Fruit fly (Drosophila melanogaster): ENCODE results near the gene bi.

- TF ChIP-seq psq (optimal IDR thresholded peaks at IDR 0.05) (no peak), Myc (optimal IDR thresholded peaks at IDR 0.05) (no peak), h (optimal IDR thresholded peaks at IDR 0.05) (no peak), Sin3A (optimal IDR thresholded peaks at IDR 0.05) (no peak), ttk (optimal IDR thresholded peaks at IDR 0.05) (no peak), insv (optimal IDR thresholded peaks at IDR 0.05) (no peak)
Observed at dm6 chrX:4380381-4380780, 32.3 kb upstream of the bi start.

Measured in Kc167 (cell line).